Worm (Caenorhabditis elegans) whole organism, L2 larva: ENCODE results near the gene col-93.

Experiments used
- F13H6.1 ChIP-seq: sonication (generic microtip); optimal IDR thresholded peaks from 2 replicates; lab custom pipeline; 2016; ENCODE audit warnings: missing genetic modification characterization, missing compliant biosample characterization
- R02D3.7 ChIP-seq: fragments of 150-350 bp; optimal IDR thresholded peaks from 2 replicates; lab custom pipeline; 2014; ENCODE audit warnings: missing biosample characterization, missing genetic modification characterization
- Y55F3AM.14 ChIP-seq: fragments of 200-800 bp; sonication (Bioruptor generic); optimal IDR thresholded peaks from 2 replicates; lab custom pipeline; 2018; ENCODE audit warnings: mild to moderate bottlenecking, missing genetic modification characterization, missing compliant biosample characterization
- ZK546.5 ChIP-seq: sonication (generic microtip); optimal IDR thresholded peaks from 2 replicates; lab custom pipeline; 2017; ENCODE audit warnings: missing biosample characterization, missing genetic modification characterization
- alr-1 ChIP-seq: fragments of 150-350 bp; optimal IDR thresholded peaks from 2 replicates; lab custom pipeline; 2014; ENCODE audit warnings: missing biosample characterization, missing genetic modification characterization
- aly-2 ChIP-seq: fragments of 150-350 bp; optimal IDR thresholded peaks from 2 replicates; lab custom pipeline; 2014; ENCODE audit warnings: missing biosample characterization, missing genetic modification characterization
- blmp-1 ChIP-seq: sonication (generic microtip); optimal IDR thresholded peaks from 2 replicates; lab custom pipeline; 2017; ENCODE audit warnings: missing genetic modification characterization, mild to moderate bottlenecking, missing compliant biosample characterization, antibody characterized with exemption, moderate library complexity; ENCODE audit not compliant: insufficient read depth
- ceh-16 ChIP-seq: fragments of 150-350 bp; optimal IDR thresholded peaks from 2 replicates; lab custom pipeline; 2014; ENCODE audit warnings: missing biosample characterization, missing genetic modification characterization
- ceh-82 ChIP-seq: fragments of 150-350 bp; optimal IDR thresholded peaks from 2 replicates; lab custom pipeline; 2014; ENCODE audit warnings: missing biosample characterization, missing genetic modification characterization
- crh-2 ChIP-seq: sonication (generic microtip); optimal IDR thresholded peaks from 2 replicates; lab custom pipeline; 2017; ENCODE audit warnings: missing biosample characterization, missing genetic modification characterization
- egl-27 ChIP-seq: sonication (generic microtip); optimal IDR thresholded peaks from 3 replicates; lab custom pipeline; 2017; ENCODE audit warnings: missing biosample characterization, missing genetic modification reagents, missing genetic modification characterization
- elt-1 ChIP-seq: fragments of 150-350 bp; optimal IDR thresholded peaks from 2 replicates; lab custom pipeline; 2014; ENCODE audit warnings: missing biosample characterization, missing genetic modification characterization
- elt-3 ChIP-seq: sonication (generic microtip); optimal IDR thresholded peaks from 2 replicates; lab custom pipeline; 2017; ENCODE audit warnings: missing biosample characterization, missing genetic modification characterization
- fos-1 ChIP-seq: fragments of 150-350 bp; optimal IDR thresholded peaks from 2 replicates; lab custom pipeline; 2014; ENCODE audit warnings: missing biosample characterization, missing genetic modification characterization
- gmeb-1 ChIP-seq: fragments of 150-350 bp; optimal IDR thresholded peaks from 2 replicates; lab custom pipeline; 2014; ENCODE audit warnings: missing biosample characterization, missing genetic modification characterization
- lin-11 ChIP-seq: fragments of 150-350 bp; sonication (generic microtip); optimal IDR thresholded peaks from 2 replicates; lab custom pipeline; 2014; ENCODE audit warnings: missing biosample characterization, missing genetic modification characterization, inconsistent platforms, mixed read lengths
- lin-13 ChIP-seq: fragments of 150-350 bp; optimal IDR thresholded peaks from 2 replicates; lab custom pipeline; 2014; ENCODE audit warnings: missing biosample characterization, missing genetic modification reagents, missing genetic modification characterization
- lin-39 ChIP-seq: fragments of 150-350 bp; optimal IDR thresholded peaks from 2 replicates; lab custom pipeline; 2014; ENCODE audit warnings: missing biosample characterization, missing genetic modification reagents, missing genetic modification characterization
- lsy-2 ChIP-seq, 2 experiments: fragments of 150-350 bp in 1 of 2; sonication (generic microtip) in 1 of 2; optimal IDR thresholded peaks; 2 replicates each; lab custom pipeline; 2014 to 2017; ENCODE audit warnings: missing biosample characterization in 2 of 2, missing genetic modification characterization in 2 of 2
- mbf-1 ChIP-seq: sonication (generic microtip); optimal IDR thresholded peaks from 2 replicates; lab custom pipeline; 2017; ENCODE audit warnings: missing biosample characterization, missing genetic modification characterization
- mdl-1 ChIP-seq, 2 experiments: fragments of 150-350 bp in 1 of 2; sonication (generic microtip) in 1 of 2; optimal IDR thresholded peaks; 2 replicates each; lab custom pipeline; 2017; ENCODE audit warnings: missing biosample characterization in 2 of 2, missing genetic modification characterization in 2 of 2
- nhr-10 ChIP-seq: sonication (generic microtip); optimal IDR thresholded peaks from 2 replicates; lab custom pipeline; 2017; ENCODE audit warnings: missing biosample characterization, missing genetic modification characterization
- nhr-11 ChIP-seq: fragments of 150-350 bp; optimal IDR thresholded peaks from 2 replicates; lab custom pipeline; 2014; ENCODE audit warnings: missing biosample characterization, missing genetic modification characterization
- nhr-12 ChIP-seq: fragments of 150-350 bp; optimal IDR thresholded peaks from 2 replicates; lab custom pipeline; 2014; ENCODE audit warnings: missing biosample characterization, missing genetic modification characterization
- nhr-129 ChIP-seq: fragments of 150-350 bp; optimal IDR thresholded peaks from 2 replicates; lab custom pipeline; 2014; ENCODE audit warnings: missing biosample characterization, missing genetic modification characterization
- nhr-21 ChIP-seq: fragments of 150-350 bp; optimal IDR thresholded peaks from 2 replicates; lab custom pipeline; 2014; ENCODE audit warnings: missing biosample characterization, missing genetic modification characterization
- nhr-23 ChIP-seq: fragments of 150-350 bp; optimal IDR thresholded peaks from 2 replicates; lab custom pipeline; 2014; ENCODE audit warnings: missing biosample characterization, missing genetic modification reagents, missing genetic modification characterization
- nhr-237 ChIP-seq: fragments of 150-350 bp; optimal IDR thresholded peaks from 2 replicates; lab custom pipeline; 2014; ENCODE audit warnings: missing biosample characterization, missing genetic modification characterization
- nhr-25 ChIP-seq: fragments of 150-350 bp; sonication (generic microtip); optimal IDR thresholded peaks from 3 replicates; lab custom pipeline; 2014; ENCODE audit warnings: missing biosample characterization, missing genetic modification characterization
- nhr-6 ChIP-seq: fragments of 150-350 bp; optimal IDR thresholded peaks from 2 replicates; lab custom pipeline; 2014; ENCODE audit warnings: missing biosample characterization, missing genetic modification characterization
- nhr-77 ChIP-seq: fragments of 150-350 bp; optimal IDR thresholded peaks from 2 replicates; lab custom pipeline; 2014; ENCODE audit warnings: missing biosample characterization, missing genetic modification characterization
- peb-1 ChIP-seq: fragments of 150-350 bp; optimal IDR thresholded peaks from 2 replicates; lab custom pipeline; 2014; ENCODE audit warnings: missing biosample characterization, missing genetic modification characterization
- sem-4 ChIP-seq: fragments of 150-350 bp; optimal IDR thresholded peaks from 2 replicates; lab custom pipeline; 2014; ENCODE audit warnings: missing biosample characterization, missing genetic modification reagents, missing genetic modification characterization
- skn-1 ChIP-seq: sonication (generic microtip); optimal IDR thresholded peaks from 2 replicates; lab custom pipeline; 2017; ENCODE audit warnings: missing biosample characterization, missing genetic modification characterization
- snpc-4 ChIP-seq: fragments of 150-350 bp; optimal IDR thresholded peaks from 2 replicates; lab custom pipeline; 2014; ENCODE audit warnings: missing biosample characterization, missing genetic modification characterization
- unc-39 ChIP-seq: fragments of 150-350 bp; optimal IDR thresholded peaks from 2 replicates; lab custom pipeline; 2014; ENCODE audit warnings: missing biosample characterization, missing genetic modification characterization
- unc-55 ChIP-seq: fragments of 150-350 bp; sonication (generic microtip); optimal IDR thresholded peaks from 3 replicates; lab custom pipeline; 2014; ENCODE audit warnings: missing biosample characterization, missing genetic modification reagents, missing genetic modification characterization
- ztf-1 ChIP-seq: fragments of 200-800 bp; sonication (Bioruptor generic); conservative IDR thresholded peaks from 2 replicates; pipeline ENCODE4 v1.3.6; 2022; ENCODE audit warnings: missing genetic modification characterization, missing compliant biosample characterization
- ztf-11 ChIP-seq: sonication (generic microtip); optimal IDR thresholded peaks from 2 replicates; lab custom pipeline; 2017; ENCODE audit warnings: missing biosample characterization, missing genetic modification characterization

The col-93 gene

ce11 chrIII:11025138-11025537 is 39.7 kb upstream of the col-93 start:
- TF ChIP-seq elt-3 (tag; lab: Kevin White, UChicago) (no peak), unc-39 (no peak), skn-1 (tag; lab: Kevin White, UChicago) (no peak), mdl-1 (tag; optimal IDR thresholded peaks at IDR 0.05; lab: Kevin White, UChicago) (no peak), nhr-6 (tag; lab: Kevin White, UChicago) (no peak)
- TF ChIP-seq, all 48 proteins: peak for 0

- TF ChIP-seq skn-1 (tag; lab: Kevin White, UChicago) (no peak), lin-39 (tag; lab: Kevin White, UChicago) (no peak), nhr-77 (tag; lab: Kevin White, UChicago) (no peak), R02D3.7 (tag; lab: Kevin White, UChicago) (no peak), nhr-25 (no peak), mdl-1 (tag; optimal IDR thresholded peaks at IDR 0.05; lab: Kevin White, UChicago) (no peak), unc-55 (GFP tag; lab: Kevin White, UChicago) (no peak)
- TF ChIP-seq, all 48 proteins: peak for 0
Measured at ce11 chrIII:11022278-11022677, 36.9 kb upstream of the col-93 start.

- no peak for TF ChIP-seq lin-39 (tag; lab: Kevin White, UChicago)
- no peak for TF ChIP-seq crh-2 (tag; lab: Kevin White, UChicago)
- TF ChIP-seq elt-1 (tag; lab: Kevin White, UChicago) = no peak
- TF ChIP-seq nhr-237 (tag; lab: Kevin White, UChicago) = no peak
- TF ChIP-seq nhr-6 (tag; lab: Kevin White, UChicago) = no peak
- TF ChIP-seq F13H6.1 (tag; lab: Kevin White, UChicago) = no peak
- TF ChIP-seq lsy-2 (tag; optimal IDR thresholded peaks at IDR 0.05; lab: Kevin White, UChicago) = no peak
Measured at ce11 chrIII:11012264-11012663, 26.9 kb upstream of the col-93 start, which contains the start of gene kvs-4. Gene kvs-4 (plus strand): TSS chrIII:11012564.

ce11 chrIII:11010597-11010996 is 25.2 kb upstream of the col-93 start:
- TF ChIP-seq nhr-12 (tag; lab: Kevin White, UChicago) (no peak), Y55F3AM.14 (GFP tag; lab: Kevin White, UChicago) (no peak), nhr-6 (tag; lab: Kevin White, UChicago) (no peak), F13H6.1 (tag; lab: Kevin White, UChicago) (no peak), alr-1 (tag; lab: Kevin White, UChicago) (no peak), egl-27 (tag; lab: Kevin White, UChicago) (no peak)
- TF ChIP-seq, all 48 proteins: peak for 0

ce11 chrIII:11008869-11009268 is 23.5 kb upstream of the col-93 start, which contains the start of gene exos-1:
Gene exos-1 (plus strand): TSS chrIII:11009043.
- TF ChIP-seq mbf-1 (tag; lab: Kevin White, UChicago) (no peak), nhr-77 (tag; lab: Kevin White, UChicago) (no peak), sem-4 (no peak), nhr-12 (tag; lab: Kevin White, UChicago) (no peak), unc-39 (no peak), crh-2 (tag; lab: Kevin White, UChicago) (no peak), elt-3 (tag; lab: Kevin White, UChicago) (no peak), ceh-16 (tag; lab: Kevin White, UChicago) (no peak), F13H6.1 (tag; lab: Kevin White, UChicago) (no peak), blmp-1 (no peak), ZK546.5 (tag; lab: Kevin White, UChicago) (no peak), Y55F3AM.14 (GFP tag; lab: Kevin White, UChicago) (no peak), nhr-129 (no peak), ztf-11 (tag; lab: Kevin White, UChicago) (no peak), skn-1 (tag; lab: Kevin White, UChicago) (no peak), aly-2 (tag; lab: Kevin White, UChicago) (no peak), nhr-10 (tag; lab: Kevin White, UChicago) (no peak), R02D3.7 (tag; lab: Kevin White, UChicago) (no peak), lin-13 (GFP tag; lab: Kevin White, UChicago) (no peak), nhr-25 (no peak)

- TF ChIP-seq nhr-21 (tag; lab: Kevin White, UChicago) = peak; percentile 69
- no peak for TF ChIP-seq nhr-11 (tag; lab: Kevin White, UChicago)
- TF ChIP-seq nhr-10 (tag; lab: Kevin White, UChicago) = no peak
- TF ChIP-seq snpc-4 (tag; lab: Kevin White, UChicago) = peak; percentile 91
- TF ChIP-seq nhr-129 = peak; percentile 83
- no peak for TF ChIP-seq peb-1
- TF ChIP-seq nhr-77 (tag; lab: Kevin White, UChicago) = no peak
- no peak for TF ChIP-seq unc-39
- TF ChIP-seq fos-1 = peak; percentile 44
- no peak for TF ChIP-seq alr-1 (tag; lab: Kevin White, UChicago)
- TF ChIP-seq nhr-23 (tag; lab: Kevin White, UChicago) = no peak
- no peak for TF ChIP-seq ztf-1 (GFP tag; lab: Robert Waterston, UW)
- TF ChIP-seq unc-55 (GFP tag; lab: Kevin White, UChicago) = peak; percentile 98
- peak; percentile 30 for TF ChIP-seq R02D3.7 (tag; lab: Kevin White, UChicago)
- TF ChIP-seq nhr-237 (tag; lab: Kevin White, UChicago) = no peak
- peak; percentile 49 for TF ChIP-seq ceh-82 (tag; lab: Kevin White, UChicago)
- TF ChIP-seq nhr-12 (tag; lab: Kevin White, UChicago) = no peak
- peak; percentile 78 for TF ChIP-seq lin-11 (tag; lab: Kevin White, UChicago)
- TF ChIP-seq gmeb-1 (tag; lab: Kevin White, UChicago) = peak; percentile 99
- TF ChIP-seq ZK546.5 (tag; lab: Kevin White, UChicago) = no peak
Measured at ce11 chrIII:11007552-11008272, 22.3 kb upstream of the col-93 start, which contains the start of the genes fipr-17 and Y48A6B.3. Gene fipr-17 (minus strand): TSS chrIII:11007602. Gene Y48A6B.3 (plus strand): TSS chrIII:11008222.
